Fruit fly (Drosophila melanogaster): Measurements from ENCODE around the gene Ada3.
A peak's percentile ranks its signal among the peaks of the same experiment; 100 is the strongest.

The Ada3 gene

DNA sequence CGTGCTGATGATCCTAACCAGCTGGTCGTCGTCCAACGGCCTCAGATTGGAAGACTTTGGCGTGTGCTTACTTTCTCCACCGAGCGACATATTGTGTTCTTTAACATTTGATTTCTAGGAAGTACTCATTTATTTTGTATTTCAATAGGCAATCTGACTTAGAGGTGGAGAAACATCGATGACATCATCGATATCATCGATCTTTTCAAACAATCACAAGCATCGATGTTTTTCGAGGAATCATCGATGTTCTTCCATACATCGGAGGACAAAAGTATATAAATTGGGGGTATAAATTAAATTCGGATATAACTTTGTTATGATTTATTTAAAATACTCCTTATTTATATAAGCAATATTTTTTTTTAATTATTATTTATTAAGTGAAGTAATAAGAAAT is 4.8 kb downstream of the Ada3 start, which contains the start of gene Swt1 (continued):
- TF ChIP-seq CG7839 (tag; optimal IDR thresholded peaks at IDR 0.05) = no peak
- TF ChIP-seq CG17802 (tag; optimal IDR thresholded peaks at IDR 0.05) = no peak
- peak; percentile 6 for TF ChIP-seq CG30020 (tag; optimal IDR thresholded peaks at IDR 0.05)
- TF ChIP-seq Taf1 (GFP tag; IDR thresholded peaks at IDR 0.05) = no peak
- TF ChIP-seq chinmo (GFP tag; IDR thresholded peaks at IDR 0.05; ENCODE audit: partially characterized antibody) = peak; percentile 28; the same call in 1 of the 4 replicates
- TF ChIP-seq cg (GFP tag; optimal IDR thresholded peaks at IDR 0.05) = no peak
- peak; percentile 92 for TF ChIP-seq Scr (GFP tag; IDR thresholded peaks at IDR 0.05; ENCODE audit: partially characterized antibody)
- no peak for TF ChIP-seq cas (GFP tag; IDR thresholded peaks at IDR 0.05)
- TF ChIP-seq CG14710 (tag; optimal IDR thresholded peaks at IDR 0.05) = peak; percentile 16
- no peak for TF ChIP-seq CG11247 (GFP tag; IDR thresholded peaks at IDR 0.05)
- TF ChIP-seq slbo (GFP tag; IDR thresholded peaks at IDR 0.05) = peak; percentile 10; the same call in 1 of the 2 replicates
- no peak for TF ChIP-seq lov (optimal IDR thresholded peaks at IDR 0.05)
- no peak for TF ChIP-seq lov (GFP tag; IDR thresholded peaks at IDR 0.05)
- no peak for TF ChIP-seq scrt (GFP tag; optimal IDR thresholded peaks at IDR 0.05)
- TF ChIP-seq CG11504 (tag; optimal IDR thresholded peaks at IDR 0.05) = peak; percentile 30
- no peak for TF ChIP-seq Dfd (GFP tag; optimal IDR thresholded peaks at IDR 0.05)
- no peak for TF ChIP-seq bowl (GFP tag; IDR thresholded peaks at IDR 0.05)
- TF ChIP-seq MESR4 (GFP tag; optimal IDR thresholded peaks at IDR 0.05) = peak; percentile 71
- TF ChIP-seq CG17359 (tag; optimal IDR thresholded peaks at IDR 0.05) = no peak
- peak; percentile 39 for TF ChIP-seq CG2116 (GFP tag; optimal IDR thresholded peaks at IDR 0.05)
- no peak for TF ChIP-seq prd (optimal IDR thresholded peaks at IDR 0.05)
- TF ChIP-seq prd (GFP tag; IDR thresholded peaks at IDR 0.05) = no peak
- TF ChIP-seq da (GFP tag; optimal IDR thresholded peaks at IDR 0.05) = no peak
- no peak for TF ChIP-seq Aef1 (GFP tag; IDR thresholded peaks at IDR 0.05)
- TF ChIP-seq stwl (tag; optimal IDR thresholded peaks at IDR 0.05) = peak; percentile 32
- peak; percentile 75 for TF ChIP-seq nerfin-2 (GFP tag; IDR thresholded peaks at IDR 0.05; ENCODE audit: partially characterized antibody)
- no peak for TF ChIP-seq HmgZ (tag; optimal IDR thresholded peaks at IDR 0.05)
- TF ChIP-seq HLH4C (GFP tag; IDR thresholded peaks at IDR 0.05; ENCODE audit: partially characterized antibody) = peak; percentile 95
- peak; percentile 91 for TF ChIP-seq Opbp (GFP tag; IDR thresholded peaks at IDR 0.05; ENCODE audit: partially characterized antibody)

DNA sequence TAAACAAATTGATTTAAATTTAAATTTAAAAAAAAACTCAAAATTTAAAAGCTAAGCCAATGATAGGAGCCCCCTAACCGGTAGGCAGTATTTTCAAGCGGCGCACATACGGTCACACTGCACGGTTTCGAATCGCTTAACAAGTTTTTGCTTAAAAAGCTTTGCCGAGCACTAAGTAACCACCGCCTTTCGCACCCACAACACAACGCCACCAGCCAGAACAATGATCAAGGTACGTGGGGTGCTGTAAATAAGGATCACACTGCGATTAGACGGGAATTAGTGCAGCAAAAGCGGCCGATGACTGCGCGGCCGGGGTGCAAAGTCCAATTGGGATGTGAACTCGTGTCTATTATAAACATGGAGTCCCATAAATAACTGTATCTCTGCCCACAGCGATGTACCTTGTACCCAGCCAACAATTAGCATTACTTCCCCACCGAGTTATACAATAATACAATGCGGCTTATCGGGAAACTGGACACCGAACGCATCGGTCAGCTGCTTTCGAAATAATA is 5.7 kb downstream of the Ada3 start, which contains the start of gene scu:
TSS of gene scu (plus strand) at position 101 of the 518 bp plus-strand sequence.
- TF ChIP-seq mld (GFP tag; IDR thresholded peaks at IDR 0.05; ENCODE audit: partially characterized antibody) = no peak
- TF ChIP-seq Fer2 (tag; optimal IDR thresholded peaks at IDR 0.05) = no peak
- TF ChIP-seq Pdp1 (GFP tag; optimal IDR thresholded peaks at IDR 0.05) = peak in 1 of 2 experiments; percentile 72
- peak; percentile 25 for TF ChIP-seq BEAF-32 (GFP tag; optimal IDR thresholded peaks at IDR 0.05)
- no peak for TF ChIP-seq inv (GFP tag; IDR thresholded peaks at IDR 0.05; ENCODE audit: partially characterized antibody)
- TF ChIP-seq sug (tag; optimal IDR thresholded peaks at IDR 0.05) = peak; percentile 12
- no peak for TF ChIP-seq CG13123 (GFP tag; optimal IDR thresholded peaks at IDR 0.05)
- TF ChIP-seq gfzf (GFP tag; optimal IDR thresholded peaks at IDR 0.05) = peak; percentile 64
- TF ChIP-seq CG6272 (GFP tag; IDR thresholded peaks at IDR 0.05) = no peak
- TF ChIP-seq CG4617 (GFP tag; optimal IDR thresholded peaks at IDR 0.05; ENCODE audit: borderline replicate concordance) = peak; percentile 0
- no peak for TF ChIP-seq CG11723 (GFP tag; optimal IDR thresholded peaks at IDR 0.05)
- no peak for TF ChIP-seq CG9437 (GFP tag; optimal IDR thresholded peaks at IDR 0.05)
- peak in 1 of 2 experiments; percentile 73 for TF ChIP-seq insv (GFP tag; optimal IDR thresholded peaks at IDR 0.05)
- 0 out of 2 replicates have a peak, but pooled peaks have one; percentile 27 for TF ChIP-seq Dref (GFP tag; IDR thresholded peaks at IDR 0.05)
- TF ChIP-seq dmrt11E (tag; optimal IDR thresholded peaks at IDR 0.05) = no peak
- no peak for TF ChIP-seq CG7987 (GFP tag; optimal IDR thresholded peaks at IDR 0.05)
- TF ChIP-seq CG1603 (tag; optimal IDR thresholded peaks at IDR 0.05) = no peak
- no peak for TF ChIP-seq CG10274 (GFP tag; optimal IDR thresholded peaks at IDR 0.05)
- TF ChIP-seq twi (tag; optimal IDR thresholded peaks at IDR 0.05) = no peak
- TF ChIP-seq CG10267 (tag; optimal IDR thresholded peaks at IDR 0.05) = no peak
- no peak for TF ChIP-seq NC2α (GFP tag; optimal IDR thresholded peaks at IDR 0.05)
- peak; percentile 40 for TF ChIP-seq CG9797 (GFP tag; optimal IDR thresholded peaks at IDR 0.05)

All from whole organism, embryonic.